Fruit fly (Drosophila melanogaster): Measurements from ENCODE around the gene nht.

Gene nht

DNA sequence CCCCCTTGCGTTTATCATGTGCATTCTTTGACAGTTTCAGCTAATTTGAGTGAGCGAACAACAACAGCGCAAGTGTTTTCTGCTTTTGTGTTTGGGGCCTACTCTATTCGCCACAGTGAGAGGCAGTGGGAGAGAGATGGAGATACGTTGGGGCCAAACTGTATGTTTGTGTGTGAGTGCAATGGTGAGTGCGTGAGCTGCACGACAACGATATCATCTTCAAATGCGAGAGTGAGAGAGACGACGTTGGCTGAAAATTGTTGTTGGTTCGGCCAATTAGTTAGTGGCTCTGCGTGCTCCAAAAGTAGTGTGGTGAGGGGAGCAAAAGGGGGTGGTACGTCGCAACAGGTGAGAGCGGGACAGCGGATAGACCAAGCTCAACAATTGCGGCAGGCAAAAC, 20.9 kb upstream of the nht start (continued):
- TF ChIP-seq CG4424 (GFP tag; optimal IDR thresholded peaks at IDR 0.05) (no peak), CG7963 (GFP tag; IDR thresholded peaks at IDR 0.05; ENCODE audit: partially characterized antibody) (no peak), Rfx (GFP tag; IDR thresholded peaks at IDR 0.05) (0 out of 2 replicates have a peak, but pooled peaks have one; percentile 31), Dfd (GFP tag; optimal IDR thresholded peaks at IDR 0.05) (no peak), pan (optimal IDR thresholded peaks at IDR 0.05) (no peak), pan (GFP tag; optimal IDR thresholded peaks at IDR 0.05 in 1 of 2, IDR thresholded peaks at IDR 0.05 in 1 of 2) (peak in 1 of 2 experiments; percentile 24), HmgZ (tag; optimal IDR thresholded peaks at IDR 0.05) (no peak), MESR4 (GFP tag; optimal IDR thresholded peaks at IDR 0.05) (no peak), cg (GFP tag; optimal IDR thresholded peaks at IDR 0.05) (peak; percentile 67), Max (GFP tag; optimal IDR thresholded peaks at IDR 0.05) (no peak), Pdp1 (GFP tag; optimal IDR thresholded peaks at IDR 0.05) (no peak), Ets65A (GFP tag) (no peak)

DNA sequence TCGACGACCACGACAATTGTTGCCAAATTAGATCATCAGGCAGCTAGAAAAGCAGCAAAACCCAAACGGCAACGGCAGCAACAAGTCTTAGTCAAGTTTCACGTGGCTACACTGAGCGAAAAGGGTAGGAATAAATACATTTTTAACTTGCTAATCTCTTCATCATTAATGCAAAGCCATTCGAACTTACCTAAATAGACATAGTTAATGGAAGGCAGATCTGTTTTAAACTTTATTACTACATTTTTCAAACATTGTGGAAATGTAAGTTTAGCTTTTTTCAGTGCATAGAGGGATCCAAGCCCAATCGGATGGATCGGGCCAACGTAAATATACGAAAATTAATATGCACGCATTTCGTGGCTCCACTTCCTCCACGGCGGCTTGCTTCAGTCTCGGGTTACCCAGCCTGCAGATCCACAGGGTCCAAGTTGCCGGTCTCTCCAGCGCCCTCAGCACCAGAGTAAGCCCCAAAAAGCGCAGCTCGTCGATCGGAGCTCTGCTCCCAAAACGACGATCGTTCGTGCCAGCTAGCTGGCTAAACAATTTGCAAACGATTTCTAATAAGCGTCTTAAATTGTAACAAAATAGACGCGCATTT, 18.6 kb upstream of the nht start:
- TF ChIP-seq CG10321 (GFP tag; IDR thresholded peaks at IDR 0.05) (no peak), CG10267 (tag; optimal IDR thresholded peaks at IDR 0.05) (peak; percentile 13), CG6654 (GFP tag; optimal IDR thresholded peaks at IDR 0.05) (no peak), CG15514 (GFP tag; optimal IDR thresholded peaks at IDR 0.05) (no peak), Xrp1 (GFP tag; IDR thresholded peaks at IDR 0.05) (peak; percentile 62; the same call in 1 of the 2 replicates), CG18262 (tag; optimal IDR thresholded peaks at IDR 0.05) (peak; percentile 41), CG12769 (tag; optimal IDR thresholded peaks at IDR 0.05) (peak; percentile 23), CG10366 (GFP tag; IDR thresholded peaks at IDR 0.05) (peak; percentile 37), pan (optimal IDR thresholded peaks at IDR 0.05) (no peak), pan (GFP tag; optimal IDR thresholded peaks at IDR 0.05 in 1 of 2, IDR thresholded peaks at IDR 0.05 in 1 of 2) (peak in 1 of 2 experiments; percentile 9), CG10979 (tag; optimal IDR thresholded peaks at IDR 0.05) (peak; percentile 45), CG4424 (GFP tag; optimal IDR thresholded peaks at IDR 0.05) (peak; percentile 27), Hsf (GFP tag; optimal IDR thresholded peaks at IDR 0.05) (peak; percentile 7), Oli (tag; optimal IDR thresholded peaks at IDR 0.05) (peak; percentile 37), Sox102F (GFP tag; optimal IDR thresholded peaks at IDR 0.05) (peak; percentile 41), lola (GFP tag; optimal IDR thresholded peaks at IDR 0.05) (peak in 1 of 3 experiments; percentile 26), CG30431 (GFP tag; optimal IDR thresholded peaks at IDR 0.05) (peak; percentile 15), CG16815 (GFP tag; optimal IDR thresholded peaks at IDR 0.05) (no peak), CG12236 (GFP tag; optimal IDR thresholded peaks at IDR 0.05) (peak; percentile 15), dpn (GFP tag; optimal IDR thresholded peaks at IDR 0.05) (peak in 1 of 2 experiments; percentile 1), mirr (GFP tag; optimal IDR thresholded peaks at IDR 0.05) (no peak), CG10543 (GFP tag; optimal IDR thresholded peaks at IDR 0.05) (no peak), jing (GFP tag; optimal IDR thresholded peaks at IDR 0.05) (peak; percentile 33), CG17328 (GFP tag; IDR thresholded peaks at IDR 0.05) (peak; percentile 45; the same call in 1 of the 2 replicates), sens (GFP tag) (peak; percentile 83), wor (GFP tag; IDR thresholded peaks at IDR 0.05) (no peak), CG11504 (tag; optimal IDR thresholded peaks at IDR 0.05) (peak; percentile 31), CG31441 (GFP tag; IDR thresholded peaks at IDR 0.05) (peak; percentile 40; the same call in 1 of the 2 replicates), CG17829 (tag; optimal IDR thresholded peaks at IDR 0.05) (peak; percentile 17), CG2712 (tag; optimal IDR thresholded peaks at IDR 0.05) (peak; percentile 39), nmo (GFP tag; optimal IDR thresholded peaks at IDR 0.05) (peak; percentile 29), dmrt11E (tag; optimal IDR thresholded peaks at IDR 0.05) (peak; percentile 53), crol (GFP tag; IDR thresholded peaks at IDR 0.05) (no peak), mam (GFP tag; optimal IDR thresholded peaks at IDR 0.05) (peak; percentile 2), tin (GFP tag; optimal IDR thresholded peaks at IDR 0.05) (peak; percentile 16), CG1832 (GFP tag; optimal IDR thresholded peaks at IDR 0.05) (no peak), chn (GFP tag; optimal IDR thresholded peaks at IDR 0.05) (peak; percentile 3), Elba2 (GFP tag; optimal IDR thresholded peaks at IDR 0.05) (no peak), Ssrp (tag; optimal IDR thresholded peaks at IDR 0.05) (peak; percentile 9)

Data from whole organism, embryonic.